Worm (Caenorhabditis elegans) whole organism, L4 larva: ENCODE data around the gene C53A5.16.

Source experiments
- R02D3.7 ChIP-seq: fragments of 150-350 bp; sonication (generic microtip); optimal IDR thresholded peaks from 3 replicates; lab custom pipeline; 2014; ENCODE audit warnings: missing biosample characterization, missing genetic modification characterization
- ceh-82 ChIP-seq: sonication (generic microtip); optimal IDR thresholded peaks from 2 replicates; lab custom pipeline; 2017; ENCODE audit warnings: missing biosample characterization, missing genetic modification characterization
- egl-27 ChIP-seq: sonication (generic microtip); optimal IDR thresholded peaks from 3 replicates; lab custom pipeline; 2017; ENCODE audit warnings: missing biosample characterization, missing genetic modification reagents, missing genetic modification characterization
- fkh-10 ChIP-seq: fragments of 150-350 bp; optimal IDR thresholded peaks from 2 replicates; lab custom pipeline; 2014; ENCODE audit warnings: missing biosample characterization, missing genetic modification reagents, missing genetic modification characterization
- fos-1 ChIP-seq: fragments of 150-350 bp; optimal IDR thresholded peaks from 2 replicates; lab custom pipeline; 2014; ENCODE audit warnings: missing biosample characterization, missing genetic modification characterization
- hlh-11 ChIP-seq: fragments of 200-800 bp; sonication (Bioruptor generic); optimal IDR thresholded peaks from 2 replicates; lab custom pipeline; 2018; ENCODE audit warnings: mild to moderate bottlenecking, missing genetic modification characterization, missing compliant biosample characterization
- lin-39 ChIP-seq: fragments of 150-350 bp; optimal IDR thresholded peaks from 2 replicates; lab custom pipeline; 2014; ENCODE audit warnings: missing biosample characterization, missing genetic modification reagents, missing genetic modification characterization
- madf-9 ChIP-seq: fragments of 200-800 bp; sonication (Bioruptor generic); conservative IDR thresholded peaks from 2 replicates; pipeline ENCODE4 v1.3.6; 2022; ENCODE audit warnings: missing genetic modification reagents, missing genetic modification characterization, missing compliant biosample characterization
- nhr-77 ChIP-seq: fragments of 150-350 bp; optimal IDR thresholded peaks from 2 replicates; lab custom pipeline; 2014; ENCODE audit warnings: missing biosample characterization, missing genetic modification characterization
- pha-4 ChIP-seq, 2 experiments: fragments of 150-350 bp in 1 of 2; fragments of 200-800 bp in 1 of 2; sonication (Bioruptor generic) in 1 of 2; IDR thresholded peaks in 1 of 2; optimal IDR thresholded peaks in 1 of 2; 2 replicates each; pipeline versions ENCODE4 v1.3.6 to Lab custom; 2014 to 2022; ENCODE audit warnings: missing genetic modification characterization in 2 of 2, missing genetic modification reagents in 2 of 2, missing biosample characterization in 1 of 2, missing compliant biosample characterization in 1 of 2
- unc-62 ChIP-seq, 3 experiments: fragments of 150-350 bp in 1 of 3; sonication (generic microtip); optimal IDR thresholded peaks in 2 of 3; peaks in 1 of 3; 1 replicate in 1 of 3; 2 replicates in 2 of 3; lab custom pipeline; 2014 to 2017; ENCODE audit warnings: missing biosample characterization in 3 of 3, missing genetic modification characterization in 3 of 3, missing genetic modification reagents in 3 of 3, missing genotype in 1 of 3
- zag-1 ChIP-seq: fragments of 150-350 bp; optimal IDR thresholded peaks from 2 replicates; lab custom pipeline; 2014; ENCODE audit warnings: missing biosample characterization, missing genetic modification characterization
- ztf-11 ChIP-seq: fragments of 150-350 bp; optimal IDR thresholded peaks from 2 replicates; lab custom pipeline; 2014; ENCODE audit warnings: missing biosample characterization, missing genetic modification characterization

ce11 chrV:14523105-14523504 is 691 bp upstream of the C53A5.16 start, which contains the start of gene C53A5.2:
- TF ChIP-seq ztf-11 (tag; lab: Kevin White, UChicago) (no peak), R02D3.7 (tag; lab: Kevin White, UChicago) (no peak), fos-1 (tag; lab: Kevin White, UChicago) (no peak), nhr-77 (no peak), zag-1 (tag; lab: Kevin White, UChicago) (no peak), fkh-10 (GFP tag; lab: Kevin White, UChicago) (no peak), unc-62 (GFP tag; optimal IDR thresholded peaks at IDR 0.05 in 1 of 2; lab: Kevin White, UChicago) (no peak), unc-62 (tag; optimal IDR thresholded peaks at IDR 0.05; lab: Kevin White, UChicago) (no peak), madf-9 (no peak), egl-27 (no peak), lin-39 (tag; lab: Kevin White, UChicago) (no peak), pha-4 (GFP tag; IDR thresholded peaks at IDR 0.05; lab: Robert Waterston, UW) (no peak), pha-4 (tag; optimal IDR thresholded peaks at IDR 0.05; lab: Kevin White, UChicago) (no peak), ceh-82 (tag; lab: Kevin White, UChicago) (no peak), hlh-11 (tag; lab: Kevin White, UChicago) (no peak)
